Worm (Caenorhabditis elegans) whole organism, L4/young adult: ENCODE measurements around the gene idpa-3.

ENCODE experiments used
- W03F9.2 ChIP-seq: fragments of 150-350 bp; optimal IDR thresholded peaks from 2 replicates; lab custom pipeline; 2014; ENCODE audit warnings: missing biosample characterization, missing genetic modification characterization
- dao-5 ChIP-seq: sonication (generic microtip); optimal IDR thresholded peaks from 2 replicates; lab custom pipeline; 2016; ENCODE audit warnings: missing genotype, missing genetic modification characterization, moderate library complexity, missing compliant biosample characterization
- him-1 ChIP-seq: sonication (generic microtip); optimal IDR thresholded peaks from 2 replicates; lab custom pipeline; 2016; ENCODE audit warnings: missing genotype, missing genetic modification reagents, missing genetic modification characterization, missing compliant biosample characterization

ce11 chrX:10386001-10386400, 49.8 kb downstream of the idpa-3 start:
- TF ChIP-seq dao-5 (tag; lab: Kevin White, UChicago) (no peak), him-1 (no peak), W03F9.2 (tag; lab: Kevin White, UChicago) (no peak)
